Fruit fly (Drosophila melanogaster): ENCODE measurements around the gene nompB.

nompB gene

DNA sequence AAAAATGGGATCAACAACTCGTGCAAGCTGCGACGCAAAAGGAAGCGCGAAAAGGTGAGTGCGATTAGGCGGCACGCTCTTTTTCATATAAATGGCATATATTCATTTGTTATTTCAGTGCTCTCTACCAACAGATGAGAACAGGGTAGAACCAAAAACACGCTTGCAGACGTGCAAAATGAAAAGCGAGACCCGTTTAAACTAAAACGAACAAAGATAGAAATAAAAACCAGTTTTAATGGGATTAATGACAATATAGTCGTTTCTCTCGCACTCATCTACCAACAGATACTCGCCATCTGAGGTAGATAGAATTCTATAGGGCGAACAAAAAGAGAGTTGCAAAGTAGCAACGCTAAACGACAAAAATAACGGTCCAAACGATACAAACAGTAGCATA lies 39.3 kb upstream of the nompB start:
- TF ChIP-seq CG17806 (tag; optimal IDR thresholded peaks at IDR 0.05): no peak
- TF ChIP-seq CG4496 (GFP tag; IDR thresholded peaks at IDR 0.05): peak; percentile 59; the same call in 1 of the 3 replicates
- peak; percentile 31; the same call in 1 of the 2 replicates for TF ChIP-seq CG12605 (GFP tag; IDR thresholded peaks at IDR 0.05)
- no peak for TF ChIP-seq Pif1B (GFP tag; optimal IDR thresholded peaks at IDR 0.05)
- peak; percentile 51 for TF ChIP-seq EcR (GFP tag; optimal IDR thresholded peaks at IDR 0.05)
- TF ChIP-seq CG15710 (tag; optimal IDR thresholded peaks at IDR 0.05): no peak
- TF ChIP-seq Pif1A (GFP tag; optimal IDR thresholded peaks at IDR 0.05): no peak
- no peak for TF ChIP-seq fd96Ca (GFP tag; IDR thresholded peaks at IDR 0.05)
- TF ChIP-seq CG34367 (tag; optimal IDR thresholded peaks at IDR 0.05): peak; percentile 16

DNA sequence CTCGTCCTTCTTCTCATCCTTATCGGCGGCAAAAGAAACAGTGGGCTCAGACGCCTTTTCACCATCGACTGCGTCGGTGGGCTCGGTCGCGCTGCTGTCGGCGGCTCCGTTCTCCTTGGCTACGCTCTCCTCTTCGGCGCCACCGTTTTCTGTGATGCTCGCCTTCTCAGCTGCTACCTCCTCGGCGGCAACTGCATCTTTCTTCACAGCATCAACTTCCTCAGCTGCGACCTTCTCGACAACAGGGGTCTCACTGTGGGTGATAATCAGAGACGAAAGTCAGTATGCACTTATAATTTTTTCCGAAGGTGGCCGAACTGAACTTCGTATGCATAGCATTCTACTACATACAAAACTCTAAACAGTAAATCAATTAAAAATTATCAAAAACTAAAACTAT lies 38.7 kb upstream of the nompB start:
- TF ChIP-seq CG8159 (tag; optimal IDR thresholded peaks at IDR 0.05) (no peak), Ets98B (GFP tag; IDR thresholded peaks at IDR 0.05) (no peak), CG34367 (tag; optimal IDR thresholded peaks at IDR 0.05) (no peak), CG12605 (GFP tag; IDR thresholded peaks at IDR 0.05) (no peak), CG4496 (GFP tag; IDR thresholded peaks at IDR 0.05) (no peak), EcR (GFP tag; optimal IDR thresholded peaks at IDR 0.05) (no peak), gl (tag; optimal IDR thresholded peaks at IDR 0.05) (no peak), rn (GFP tag; IDR thresholded peaks at IDR 0.05) (no peak), CG17806 (tag; optimal IDR thresholded peaks at IDR 0.05) (no peak), CG13204 (GFP tag; optimal IDR thresholded peaks at IDR 0.05) (no peak), D1 (tag; optimal IDR thresholded peaks at IDR 0.05) (no peak), CG10348 (GFP tag; IDR thresholded peaks at IDR 0.05) (no peak), CG14655 (GFP tag; optimal IDR thresholded peaks at IDR 0.05) (no peak), Snoo (tag; optimal IDR thresholded peaks at IDR 0.05) (no peak), CG9948 (tag; optimal IDR thresholded peaks at IDR 0.05) (no peak), CG15710 (tag; optimal IDR thresholded peaks at IDR 0.05) (no peak), Pif1A (GFP tag; optimal IDR thresholded peaks at IDR 0.05) (no peak)

DNA sequence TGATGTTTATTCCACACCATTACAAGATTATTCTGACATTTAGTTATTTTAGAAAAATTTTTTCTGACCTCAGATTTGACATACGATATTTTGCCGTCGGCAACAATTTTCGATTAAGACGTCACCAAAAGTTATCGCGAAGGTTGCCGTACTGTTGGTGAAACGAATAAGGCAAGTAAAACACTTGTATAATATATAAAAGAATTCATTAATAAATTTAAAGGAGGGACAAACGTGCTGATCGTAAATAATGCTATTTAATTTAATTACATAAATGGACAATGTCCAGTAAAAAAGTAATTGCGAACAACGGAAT lies 35.2 kb upstream of the nompB start:
- TF ChIP-seq rn (GFP tag; IDR thresholded peaks at IDR 0.05) (no peak), D1 (tag; optimal IDR thresholded peaks at IDR 0.05) (peak; percentile 65)

DNA sequence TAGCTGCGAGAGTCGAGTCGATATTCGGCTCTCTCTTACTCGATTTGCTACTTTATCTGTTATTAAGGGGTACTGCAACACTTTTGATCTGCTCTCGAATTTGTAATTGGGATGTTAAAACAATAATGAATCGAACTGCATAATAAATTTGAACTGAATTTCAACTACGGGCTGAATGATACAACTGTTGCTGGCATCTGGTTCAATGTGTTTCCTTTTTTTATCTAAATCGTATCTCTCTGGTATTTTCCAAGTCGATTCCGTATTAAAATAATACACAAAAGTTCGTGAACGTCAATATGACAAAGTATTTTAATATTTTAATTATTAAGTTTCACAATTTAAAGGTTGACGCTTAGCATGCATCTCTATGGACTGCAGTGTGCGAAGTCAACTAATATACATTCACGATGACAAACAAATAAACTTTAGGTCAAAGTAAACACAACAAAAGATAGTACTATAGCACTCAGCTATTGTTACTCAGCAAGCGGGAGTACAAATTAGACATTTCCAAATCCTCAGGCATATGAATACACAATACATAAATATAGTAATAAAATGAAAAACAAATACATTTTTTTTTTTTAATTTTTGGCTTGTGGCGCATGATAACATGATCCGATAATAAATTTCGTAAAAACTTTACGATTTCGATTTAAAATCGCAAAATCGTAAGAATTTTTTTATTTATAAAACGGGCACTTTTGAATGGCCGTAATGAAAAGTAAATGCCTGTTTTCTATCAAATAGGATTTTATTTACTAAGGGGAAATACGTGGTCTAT lies 34.7 kb upstream of the nompB start, which contains the start of gene CG2201:
Gene CG2201 (minus strand): TSS at position 396 of the 787 bp plus-strand sequence.
- TF ChIP-seq CG34367 (tag; optimal IDR thresholded peaks at IDR 0.05): no peak
- TF ChIP-seq fd96Ca (GFP tag; IDR thresholded peaks at IDR 0.05): no peak; the same call in 2 of the 3 replicates
- no peak for TF ChIP-seq CG14655 (GFP tag; optimal IDR thresholded peaks at IDR 0.05)
- no peak for TF ChIP-seq EcR (GFP tag; optimal IDR thresholded peaks at IDR 0.05)
- TF ChIP-seq CG9948 (tag; optimal IDR thresholded peaks at IDR 0.05): no peak
- TF ChIP-seq Pif1A (GFP tag; optimal IDR thresholded peaks at IDR 0.05): peak; percentile 0
- TF ChIP-seq CG8159 (tag; optimal IDR thresholded peaks at IDR 0.05): no peak
- no peak for TF ChIP-seq gl (tag; optimal IDR thresholded peaks at IDR 0.05)
- TF ChIP-seq Snoo (tag; optimal IDR thresholded peaks at IDR 0.05): no peak
- no peak for TF ChIP-seq CG13204 (GFP tag; optimal IDR thresholded peaks at IDR 0.05)
- peak; percentile 29 for TF ChIP-seq Pif1B (GFP tag; optimal IDR thresholded peaks at IDR 0.05)
- TF ChIP-seq CG8301 (tag; optimal IDR thresholded peaks at IDR 0.05): no peak
- no peak for TF ChIP-seq CG12605 (GFP tag; IDR thresholded peaks at IDR 0.05)
- no peak for TF ChIP-seq CG15710 (tag; optimal IDR thresholded peaks at IDR 0.05)
- TF ChIP-seq CG17806 (tag; optimal IDR thresholded peaks at IDR 0.05): no peak
- no peak for TF ChIP-seq D1 (tag; optimal IDR thresholded peaks at IDR 0.05)
- TF ChIP-seq CG32121 (GFP tag; IDR thresholded peaks at IDR 0.05): no peak
- TF ChIP-seq Ets98B (GFP tag; IDR thresholded peaks at IDR 0.05): peak; percentile 52; the same call in 1 of the 2 replicates
- TF ChIP-seq rn (GFP tag; IDR thresholded peaks at IDR 0.05): no peak
- no peak for TF ChIP-seq CG10348 (GFP tag; IDR thresholded peaks at IDR 0.05)
- 0 out of 3 replicates have a peak, but pooled peaks have one; percentile 17 for TF ChIP-seq CG4496 (GFP tag; IDR thresholded peaks at IDR 0.05)

DNA sequence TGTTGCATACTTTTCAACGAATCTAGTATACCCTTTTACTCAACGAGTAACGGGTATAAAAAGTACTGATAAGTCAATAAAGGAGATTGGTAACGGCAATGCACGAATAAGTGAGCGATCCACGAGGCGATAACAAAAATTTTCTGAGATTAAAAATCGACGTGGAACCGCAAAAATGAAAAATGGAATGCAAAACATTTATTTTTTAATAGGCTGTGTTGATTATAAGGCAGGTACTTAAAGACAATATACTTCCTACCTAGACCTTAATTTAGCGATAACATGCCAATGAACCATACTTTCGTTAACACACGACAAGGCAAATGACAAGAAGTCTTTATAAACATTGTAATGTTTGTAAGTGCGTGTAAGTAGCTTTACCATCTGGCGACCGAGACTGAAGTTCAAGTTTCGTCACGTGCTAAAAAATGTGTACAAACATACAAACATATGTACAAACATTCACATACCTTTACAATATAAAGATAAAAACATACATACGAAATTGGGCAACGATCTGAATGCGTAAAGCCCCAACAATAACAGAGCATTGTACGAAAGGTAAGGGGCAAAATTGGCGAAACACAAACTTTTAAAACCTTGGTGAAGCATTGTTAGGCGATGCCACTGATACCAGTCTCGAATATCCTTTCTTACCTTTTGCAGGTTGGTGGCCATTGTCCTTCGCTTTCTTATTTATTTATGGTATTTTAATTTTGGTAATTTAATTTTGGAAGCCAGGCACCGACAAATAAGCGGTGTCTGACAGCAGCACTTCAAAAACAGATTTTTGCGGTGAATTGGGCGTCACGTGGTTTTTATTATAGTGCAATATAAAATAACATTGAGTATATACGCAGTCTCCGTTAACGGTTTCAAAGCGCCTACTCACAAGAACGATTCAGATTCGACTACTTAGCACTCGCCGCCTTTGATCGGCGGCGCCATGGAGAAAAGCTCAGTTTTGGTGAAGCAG lies 33.8 kb upstream of the nompB start:
- no peak for TF ChIP-seq CG34367 (tag; optimal IDR thresholded peaks at IDR 0.05)
- TF ChIP-seq EcR (GFP tag; optimal IDR thresholded peaks at IDR 0.05): peak; percentile 46

DNA sequence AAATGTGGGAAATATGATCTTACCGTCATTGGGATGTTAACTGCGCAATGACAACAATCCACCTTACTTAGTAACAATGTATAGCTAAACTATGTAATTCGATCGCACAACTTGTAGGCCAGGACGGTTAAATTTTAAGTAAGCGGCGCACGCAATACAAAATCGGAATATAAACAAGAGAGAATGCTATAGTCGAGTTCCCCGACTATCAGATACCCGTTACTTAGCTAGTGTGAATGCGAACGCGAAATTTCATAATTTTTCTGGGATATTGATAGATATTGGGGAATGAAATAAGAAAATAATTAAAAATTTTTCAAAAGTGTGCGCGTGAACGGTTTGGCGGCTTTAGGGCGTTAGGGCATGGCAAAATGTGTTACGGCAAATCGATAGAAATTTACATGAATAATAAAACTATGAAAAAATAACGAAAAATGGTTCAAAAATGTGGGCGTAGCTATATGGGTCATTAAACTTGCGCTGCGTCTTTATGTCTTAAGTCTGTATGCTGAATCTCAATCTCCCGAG lies 32.9 kb upstream of the nompB start:
- TF ChIP-seq rn (GFP tag; IDR thresholded peaks at IDR 0.05): no peak
- TF ChIP-seq Snoo (tag; optimal IDR thresholded peaks at IDR 0.05): no peak
- no peak for TF ChIP-seq CG8159 (tag; optimal IDR thresholded peaks at IDR 0.05)
- no peak for TF ChIP-seq CG12605 (GFP tag; IDR thresholded peaks at IDR 0.05)
- TF ChIP-seq D1 (tag; optimal IDR thresholded peaks at IDR 0.05): no peak
- TF ChIP-seq CG4496 (GFP tag; IDR thresholded peaks at IDR 0.05): no peak
- no peak for TF ChIP-seq CG10348 (GFP tag; IDR thresholded peaks at IDR 0.05)
- no peak for TF ChIP-seq gl (tag; optimal IDR thresholded peaks at IDR 0.05)
- no peak for TF ChIP-seq fd96Ca (GFP tag; IDR thresholded peaks at IDR 0.05)
- TF ChIP-seq CG8301 (tag; optimal IDR thresholded peaks at IDR 0.05): no peak
- no peak for TF ChIP-seq CG13204 (GFP tag; optimal IDR thresholded peaks at IDR 0.05)

Data from whole organism, pupa.